Worm (Caenorhabditis elegans) whole organism, midembryonic: ENCODE measurements around the gene B0001.3.
"Not testable (repeated sequence)": the region's sequence is repeated elsewhere in the genome, so short reads cannot be mapped to it uniquely, and the experiment has no call there.

Experiments
- T22C8.4 ChIP-seq: fragments of 200-800 bp; sonication (Bioruptor generic); IDR thresholded peaks from 2 replicates; pipeline ENCODE4 v1.3.6; 2022; ENCODE audit warnings: missing genetic modification characterization, missing compliant biosample characterization
- klf-2 ChIP-seq: fragments of 200-800 bp; sonication (Bioruptor generic); conservative IDR thresholded peaks from 2 replicates; pipeline ENCODE4 v1.3.6; 2022; ENCODE audit warnings: missing genetic modification reagents, missing genetic modification characterization, missing compliant biosample characterization
- ztf-29 ChIP-seq: fragments of 200-800 bp; sonication (Bioruptor generic); IDR thresholded peaks from 2 replicates; pipeline ENCODE4 v1.3.6; 2022; ENCODE audit warnings: missing genetic modification reagents, missing genetic modification characterization, missing compliant biosample characterization

DNA sequence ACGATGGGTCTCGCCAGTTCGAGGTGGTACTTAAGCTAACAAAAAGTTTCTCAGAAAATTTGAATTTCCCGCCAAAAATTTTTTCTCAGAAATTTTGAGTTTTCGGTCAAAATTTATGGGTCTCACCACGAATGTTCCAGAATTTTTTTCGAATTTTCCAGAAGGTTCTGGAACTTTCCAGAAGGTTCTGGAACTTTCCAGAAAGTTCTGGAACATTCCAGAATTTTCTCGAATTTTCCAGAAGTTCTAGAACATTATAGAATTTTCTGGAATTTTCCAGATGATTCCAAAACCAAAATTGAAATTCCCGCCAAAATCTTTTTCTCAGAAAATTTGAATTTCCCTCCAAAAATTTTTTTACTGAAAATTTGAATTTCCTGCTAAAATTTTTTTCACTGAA is 10.3 kb upstream of the B0001.3 start:
- TF ChIP-seq klf-2, T22C8.4, ztf-29 (GFP tag; lab: Robert Waterston, UW): not testable (repeated sequence)
